Worm (Caenorhabditis elegans) whole organism, late embryonic: ENCODE data around the gene K02E11.6.

Experiments
- fkh-10 ChIP-seq: fragments of 150-350 bp; optimal IDR thresholded peaks from 2 replicates; lab custom pipeline; 2014; ENCODE audit warnings: missing biosample characterization, missing genetic modification reagents, missing genetic modification characterization
- hlh-8 ChIP-seq: sonication (generic microtip); optimal IDR thresholded peaks from 2 replicates; lab custom pipeline; 2016; ENCODE audit warnings: missing genotype, missing genetic modification characterization, missing compliant biosample characterization

DNA sequence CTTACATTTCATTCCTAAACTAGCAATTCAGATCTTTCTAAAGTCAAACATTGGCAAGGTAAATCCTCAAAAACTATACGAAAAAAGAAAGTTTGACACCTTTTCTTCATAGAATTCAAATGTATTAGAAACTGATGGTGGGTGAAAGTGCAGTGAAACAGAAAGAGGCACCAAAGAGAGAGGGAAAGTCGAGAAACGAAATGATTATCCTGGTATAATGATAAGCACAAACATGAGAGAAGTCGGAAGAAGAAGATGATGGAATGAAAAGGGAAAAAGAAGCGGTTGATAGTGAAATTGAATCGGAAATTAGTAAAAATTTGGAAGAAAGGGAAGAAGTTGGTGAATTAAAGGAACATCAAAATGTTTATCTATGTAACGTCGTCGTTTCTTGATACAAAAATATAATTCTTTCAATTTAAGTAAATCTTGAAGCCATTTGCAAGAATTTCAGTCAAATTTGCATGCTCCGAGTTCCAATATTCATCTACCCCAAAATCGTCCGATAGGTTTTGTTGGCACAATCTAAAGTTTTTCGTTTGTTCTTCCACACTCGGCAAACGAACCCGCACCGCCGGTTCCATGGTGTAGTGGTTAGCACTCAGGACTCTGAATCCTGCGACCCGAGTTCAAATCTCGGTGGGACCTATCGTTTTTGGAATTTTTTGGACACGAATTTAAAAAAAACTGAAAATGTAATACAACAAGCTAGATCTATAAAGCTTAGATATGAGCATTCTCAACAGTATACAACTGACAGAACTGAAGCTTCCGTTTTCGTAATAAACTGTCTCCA is 17.6 kb upstream of the K02E11.6 start:
- no peak for TF ChIP-seq fkh-10
- TF ChIP-seq hlh-8 (tag; lab: Kevin White, UChicago), result no peak
